Worm (Caenorhabditis elegans) whole organism, early embryonic: ENCODE data around the gene F29C12.6.

Experiments used
- ama-1 ChIP-seq: fragments of 150-350 bp; optimal IDR thresholded peaks from 2 replicates; lab custom pipeline; 2014
- flt-1 ChIP-seq: fragments of 200-800 bp; sonication (Bioruptor generic); IDR thresholded peaks from 2 replicates; pipeline ENCODE4 v1.3.6; 2022; ENCODE audit warnings: missing genetic modification characterization, missing compliant biosample characterization
- hmg-4 ChIP-seq: fragments of 200-800 bp; sonication (Bioruptor generic); optimal IDR thresholded peaks from 2 replicates; lab custom pipeline; 2018; ENCODE audit warnings: mild to moderate bottlenecking, missing genetic modification characterization, missing compliant biosample characterization
- sea-1 ChIP-seq: fragments of 200-800 bp; sonication (Bioruptor generic); conservative IDR thresholded peaks from 2 replicates; pipeline ENCODE4 v1.3.6; 2022; ENCODE audit warnings: missing genetic modification characterization, missing compliant biosample characterization
- tbx-11 ChIP-seq: fragments of 200-800 bp; sonication (Bioruptor generic); IDR thresholded peaks from 2 replicates; pipeline ENCODE4 v1.3.6; 2022; ENCODE audit warnings: missing genetic modification characterization, missing compliant biosample characterization

DNA sequence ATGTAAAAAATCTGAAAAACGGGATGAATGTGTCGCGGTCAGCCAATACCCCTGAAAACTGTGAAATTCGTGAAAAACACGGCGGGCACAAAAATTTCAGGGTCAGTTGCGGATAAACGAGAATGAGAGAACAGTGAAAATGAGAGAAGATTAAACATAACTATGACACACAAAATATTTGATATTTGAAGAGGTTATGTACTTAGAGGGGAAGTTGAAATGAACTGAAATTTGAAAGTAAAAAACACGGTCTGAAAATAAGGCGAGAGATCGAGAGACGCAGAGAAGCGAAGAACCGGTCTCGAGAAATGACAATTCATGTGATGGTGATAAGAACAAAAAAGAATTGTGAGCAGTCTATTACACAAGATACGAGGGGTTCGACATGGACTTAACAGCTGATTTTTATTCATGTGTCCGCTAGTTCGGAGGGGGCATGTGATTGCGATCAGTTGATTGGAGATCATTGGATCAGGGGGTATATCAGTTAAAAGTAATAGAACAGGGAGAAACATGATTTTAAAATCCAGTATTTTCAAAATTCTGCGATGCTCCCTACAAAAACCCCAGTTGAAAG is 36.1 kb downstream of the F29C12.6 start, which contains the start of gene moe-3:
- TF ChIP-seq flt-1 (GFP tag; lab: Robert Waterston, UW) (no peak), sea-1 (GFP tag; lab: Robert Waterston, UW) (no peak), hmg-4 (GFP tag; lab: Kevin White, UChicago) (no peak), ama-1 (lab: Kevin White, UChicago) (no peak), tbx-11 (no peak)
